Worm (Caenorhabditis elegans) whole organism, mixed stage, embryonic: ENCODE results near the gene F35E8.1.

Source experiments
- bed-3 ChIP-seq: fragments of 200-800 bp; sonication (Bioruptor generic); optimal IDR thresholded peaks from 3 replicates; lab custom pipeline; 2018; ENCODE audit warnings: mild to moderate bottlenecking, missing genetic modification characterization, moderate library complexity, missing compliant biosample characterization
- blmp-1 ChIP-seq: fragments of 150-350 bp; optimal IDR thresholded peaks from 2 replicates; lab custom pipeline; 2014; ENCODE audit warnings: missing biosample characterization, missing genetic modification characterization
- ceh-39 ChIP-seq: fragments of 150-350 bp; optimal IDR thresholded peaks from 2 replicates; lab custom pipeline; 2014; ENCODE audit warnings: missing biosample characterization, missing genetic modification characterization
- ceh-43 ChIP-seq: fragments of 200-800 bp; sonication (Bioruptor generic); optimal IDR thresholded peaks from 2 replicates; lab custom pipeline; 2018; ENCODE audit warnings: mild to moderate bottlenecking, missing genetic modification characterization, moderate library complexity, missing compliant biosample characterization
- ces-1 ChIP-seq: fragments of 150-350 bp; optimal IDR thresholded peaks from 2 replicates; lab custom pipeline; 2014; ENCODE audit warnings: missing biosample characterization, missing genetic modification reagents, missing genetic modification characterization
- drap-1 ChIP-seq: fragments of 200-800 bp; sonication (Bioruptor generic); optimal IDR thresholded peaks from 3 replicates; lab custom pipeline; 2018; ENCODE audit warnings: mild to moderate bottlenecking, missing genetic modification characterization, missing compliant biosample characterization
- elt-3 ChIP-seq: fragments of 150-350 bp; optimal IDR thresholded peaks from 2 replicates; lab custom pipeline; 2014; ENCODE audit warnings: missing biosample characterization, missing genetic modification characterization
- flh-1 ChIP-seq: fragments of 200-800 bp; sonication (Bioruptor generic); optimal IDR thresholded peaks from 2 replicates; lab custom pipeline; 2018; ENCODE audit warnings: mild to moderate bottlenecking, missing genetic modification characterization, moderate library complexity, missing compliant biosample characterization
- ham-2 ChIP-seq: fragments of 200-800 bp; sonication (Bioruptor generic); optimal IDR thresholded peaks from 2 replicates; lab custom pipeline; 2018; ENCODE audit warnings: mild to moderate bottlenecking, missing genetic modification characterization, missing compliant biosample characterization
- hlh-1 ChIP-seq: fragments of 150-350 bp; optimal IDR thresholded peaks from 2 replicates; lab custom pipeline; 2014; ENCODE audit warnings: missing biosample characterization, missing genetic modification reagents, missing genetic modification characterization
- lin-13 ChIP-seq: fragments of 150-350 bp; optimal IDR thresholded peaks from 2 replicates; lab custom pipeline; 2014; ENCODE audit warnings: missing biosample characterization, missing genetic modification characterization
- lin-32 ChIP-seq: fragments of 200-800 bp; sonication (Bioruptor generic); optimal IDR thresholded peaks from 2 replicates; lab custom pipeline; 2018; ENCODE audit warnings: mild to moderate bottlenecking, missing genetic modification characterization, missing compliant biosample characterization
- lsy-2 ChIP-seq: fragments of 150-350 bp; optimal IDR thresholded peaks from 2 replicates; lab custom pipeline; 2014; ENCODE audit warnings: missing biosample characterization, missing genetic modification characterization
- mab-5 ChIP-seq: fragments of 150-350 bp; optimal IDR thresholded peaks from 2 replicates; lab custom pipeline; 2014; ENCODE audit warnings: missing biosample characterization, missing genetic modification characterization
- mep-1 ChIP-seq: fragments of 150-350 bp; optimal IDR thresholded peaks from 2 replicates; lab custom pipeline; 2017; ENCODE audit warnings: missing biosample characterization, missing genetic modification reagents, missing genetic modification characterization, inconsistent platforms
- mls-2 ChIP-seq: sonication (generic microtip); optimal IDR thresholded peaks from 2 replicates; lab custom pipeline; 2016; ENCODE audit warnings: mild to moderate bottlenecking, missing genetic modification characterization, moderate library complexity, missing compliant biosample characterization
- nhr-12 ChIP-seq: fragments of 150-350 bp; optimal IDR thresholded peaks from 2 replicates; lab custom pipeline; 2014; ENCODE audit warnings: missing biosample characterization, missing genetic modification characterization
- nhr-2 ChIP-seq: fragments of 150-350 bp; optimal IDR thresholded peaks from 2 replicates; lab custom pipeline; 2014; ENCODE audit warnings: missing biosample characterization, missing genetic modification characterization
- nhr-237 ChIP-seq: fragments of 150-350 bp; optimal IDR thresholded peaks from 2 replicates; lab custom pipeline; 2014; ENCODE audit warnings: missing biosample characterization, missing genetic modification characterization
- nhr-28 ChIP-seq: fragments of 150-350 bp; optimal IDR thresholded peaks from 2 replicates; lab custom pipeline; 2014; ENCODE audit warnings: missing biosample characterization, missing genetic modification characterization
- nhr-76 ChIP-seq: sonication (generic microtip); optimal IDR thresholded peaks from 2 replicates; lab custom pipeline; 2017; ENCODE audit warnings: missing biosample characterization, missing genetic modification characterization
- sem-2 ChIP-seq: fragments of 200-800 bp; sonication (Bioruptor generic); optimal IDR thresholded peaks from 2 replicates; lab custom pipeline; 2018; ENCODE audit warnings: mild to moderate bottlenecking, missing genetic modification characterization, missing compliant biosample characterization
- snpc-4 ChIP-seq: fragments of 150-350 bp; optimal IDR thresholded peaks from 2 replicates; lab custom pipeline; 2014; ENCODE audit warnings: missing biosample characterization, missing genetic modification characterization
- sptf-1 ChIP-seq: sonication (generic microtip); optimal IDR thresholded peaks from 2 replicates; lab custom pipeline; 2017; ENCODE audit warnings: mild to moderate bottlenecking, missing genetic modification characterization, moderate library complexity, missing compliant biosample characterization
- tbx-8 ChIP-seq: fragments of 200-800 bp; sonication (Bioruptor generic); optimal IDR thresholded peaks from 2 replicates; lab custom pipeline; 2018; ENCODE audit warnings: mild to moderate bottlenecking, missing genetic modification characterization, moderate library complexity, missing compliant biosample characterization
- unc-120 ChIP-seq: sonication (generic microtip); optimal IDR thresholded peaks from 2 replicates; lab custom pipeline; 2017; ENCODE audit warnings: missing genetic modification characterization, missing compliant biosample characterization; ENCODE audit not compliant: poor library complexity, severe bottlenecking
- unc-39 ChIP-seq: fragments of 150-350 bp; optimal IDR thresholded peaks from 2 replicates; lab custom pipeline; 2014; ENCODE audit warnings: missing biosample characterization, missing genetic modification characterization
- unc-62 ChIP-seq: fragments of 150-350 bp; optimal IDR thresholded peaks from 2 replicates; lab custom pipeline; 2014; ENCODE audit warnings: missing biosample characterization, missing genetic modification reagents, missing genetic modification characterization
- zip-8 ChIP-seq: fragments of 150-350 bp; optimal IDR thresholded peaks from 2 replicates; lab custom pipeline; 2014; ENCODE audit warnings: missing biosample characterization, missing genetic modification characterization
- ztf-11 ChIP-seq: fragments of 150-350 bp; optimal IDR thresholded peaks from 2 replicates; lab custom pipeline; 2014; ENCODE audit warnings: missing biosample characterization, missing genetic modification characterization

F35E8.1 gene

DNA sequence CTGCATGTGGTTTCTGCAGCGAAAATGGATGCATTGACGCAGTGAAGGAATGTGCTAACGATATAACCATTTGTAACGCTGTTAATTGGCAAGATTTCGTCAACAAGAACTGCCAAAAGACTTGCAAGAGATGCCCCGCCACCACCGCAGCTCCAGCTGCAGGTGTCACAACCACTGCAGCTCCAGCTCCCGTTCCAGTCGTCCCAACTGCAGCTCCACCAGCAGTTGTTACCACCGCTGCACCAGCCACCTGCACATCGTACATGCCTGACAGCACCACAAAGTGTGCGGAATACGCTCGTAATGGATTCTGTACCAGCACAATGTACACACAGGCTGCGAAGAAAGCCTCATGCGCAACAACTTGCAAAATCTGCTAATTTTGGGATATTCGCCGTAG, 7.2 kb upstream of the F35E8.1 start:
- TF ChIP-seq zip-8 (tag; lab: Kevin White, UChicago) (no peak), unc-39 (tag; lab: Kevin White, UChicago) (no peak), nhr-76 (tag; lab: Kevin White, UChicago) (no peak), snpc-4 (no peak), flh-1 (GFP tag; lab: Kevin White, UChicago) (no peak), mab-5 (tag; lab: Kevin White, UChicago) (no peak), nhr-12 (tag; lab: Kevin White, UChicago) (no peak), unc-120 (tag; lab: Kevin White, UChicago) (no peak), unc-62 (no peak), blmp-1 (tag; lab: Kevin White, UChicago) (no peak), lin-32 (GFP tag; lab: Kevin White, UChicago) (no peak), ztf-11 (tag; lab: Kevin White, UChicago) (no peak), sptf-1 (tag; lab: Kevin White, UChicago) (no peak), nhr-2 (no peak), nhr-28 (tag; lab: Kevin White, UChicago) (no peak)

DNA sequence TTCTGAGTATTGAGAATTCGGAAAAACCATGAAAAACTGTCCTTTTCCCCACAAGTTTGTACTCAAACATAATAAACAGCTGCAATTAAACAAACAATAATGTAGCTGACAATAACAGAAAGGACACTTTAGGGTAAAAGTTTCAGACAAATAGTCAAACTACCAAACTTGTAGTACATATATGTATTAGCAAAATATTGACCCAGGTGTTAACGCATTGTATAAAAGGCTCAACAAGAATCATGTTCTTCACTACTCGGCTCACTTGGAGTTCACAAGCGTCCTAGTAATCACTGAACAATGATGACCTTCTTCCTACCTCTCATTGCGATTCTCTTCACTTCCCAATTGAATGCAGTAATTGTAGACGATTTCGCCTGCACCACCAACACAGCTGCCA, 6.4 kb upstream of the F35E8.1 start, which contains the start of gene F35E8.6:
F35E8.6 (plus strand) TSS at position 301 of the 400 bp plus-strand sequence.
- no peak for TF ChIP-seq nhr-237
- TF ChIP-seq ces-1 (GFP tag; lab: Kevin White, UChicago): no peak
- TF ChIP-seq mep-1 (tag; lab: Kevin White, UChicago): no peak
- no peak for TF ChIP-seq nhr-76 (tag; lab: Kevin White, UChicago)
- no peak for TF ChIP-seq ceh-39 (tag; lab: Kevin White, UChicago)
- TF ChIP-seq ztf-11 (tag; lab: Kevin White, UChicago): no peak
- no peak for TF ChIP-seq mab-5 (tag; lab: Kevin White, UChicago)

DNA sequence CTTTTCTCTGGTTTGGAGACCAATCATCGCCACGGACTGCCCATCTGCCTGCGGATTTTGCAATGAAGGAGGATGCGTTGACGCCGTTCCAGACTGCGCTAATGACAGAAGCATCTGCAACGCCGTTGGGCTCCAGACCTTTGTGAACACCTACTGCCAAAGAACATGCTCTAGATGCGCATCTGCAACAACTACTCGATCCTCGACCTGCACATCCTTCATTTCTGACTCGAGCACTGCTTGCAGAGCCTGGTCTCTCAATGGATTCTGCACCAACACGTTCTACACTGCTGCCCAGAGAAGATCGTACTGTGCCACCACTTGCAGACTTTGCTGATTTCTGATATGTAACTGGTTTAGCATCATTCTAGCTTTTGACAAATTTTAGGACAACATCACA, 4.9 kb downstream of the F35E8.1 start:
- TF ChIP-seq sem-2 (GFP tag; lab: Kevin White, UChicago) (no peak), ces-1 (GFP tag; lab: Kevin White, UChicago) (no peak), bed-3 (GFP tag; lab: Kevin White, UChicago) (no peak)

DNA sequence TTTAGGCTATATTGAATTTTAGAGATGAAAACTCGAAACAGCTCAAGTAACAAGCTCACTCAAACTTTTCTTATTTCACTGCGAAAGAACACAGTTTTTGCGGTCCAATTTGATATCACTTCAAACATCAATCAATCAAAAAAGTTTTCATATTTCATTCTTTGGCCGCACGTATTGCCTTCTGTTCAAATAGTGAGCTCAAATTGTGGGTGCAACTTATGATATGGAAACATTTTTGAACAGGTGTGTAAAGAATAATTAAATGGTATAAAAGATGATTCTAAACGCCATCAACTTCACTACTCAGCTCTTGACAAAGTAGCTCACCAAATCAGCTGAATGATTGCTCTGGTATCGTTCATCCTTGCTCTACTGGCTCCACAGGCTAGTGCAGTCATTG, 5.7 kb downstream of the F35E8.1 start, which contains the start of gene T06C12.14:
T06C12.14 (plus strand) TSS at position 301 of the 400 bp plus-strand sequence.
- TF ChIP-seq drap-1 (GFP tag; lab: Kevin White, UChicago): no peak
- no peak for TF ChIP-seq flh-1 (GFP tag; lab: Kevin White, UChicago)
- no peak for TF ChIP-seq ceh-39 (tag; lab: Kevin White, UChicago)
- TF ChIP-seq nhr-12 (tag; lab: Kevin White, UChicago): no peak
- no peak for TF ChIP-seq blmp-1 (tag; lab: Kevin White, UChicago)
- TF ChIP-seq nhr-28 (tag; lab: Kevin White, UChicago): no peak
- no peak for TF ChIP-seq ces-1 (GFP tag; lab: Kevin White, UChicago)
- TF ChIP-seq, all 35 proteins: peak for 0

DNA sequence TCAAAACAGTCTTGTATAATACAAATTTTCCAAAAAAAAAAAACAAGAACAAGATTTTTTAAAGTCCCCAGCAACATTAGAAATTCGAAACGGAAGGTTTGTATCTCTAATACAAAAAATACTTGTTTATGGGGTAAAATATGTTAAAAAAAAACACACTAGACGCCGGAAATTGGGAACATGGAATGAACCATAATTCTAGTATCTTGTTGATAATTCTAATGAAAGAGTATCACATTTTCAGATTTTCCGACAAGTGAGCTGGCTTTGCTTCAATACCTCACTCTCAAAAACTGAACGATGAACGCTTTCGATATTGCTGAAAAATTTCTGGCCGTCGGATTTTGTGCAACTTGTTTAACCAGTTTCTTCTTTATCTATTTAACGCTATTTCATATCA, 7.7 kb downstream of the F35E8.1 start, which contains the start of gene str-60:
str-60 (plus strand) TSS at position 301 of the 400 bp plus-strand sequence.
- TF ChIP-seq sem-2 (GFP tag; lab: Kevin White, UChicago): no peak
- TF ChIP-seq sptf-1 (tag; lab: Kevin White, UChicago): no peak
- no peak for TF ChIP-seq nhr-2
- TF ChIP-seq lsy-2: no peak
- TF ChIP-seq nhr-12 (tag; lab: Kevin White, UChicago): no peak
- TF ChIP-seq ces-1 (GFP tag; lab: Kevin White, UChicago): no peak
- TF ChIP-seq mep-1 (tag; lab: Kevin White, UChicago): no peak
- no peak for TF ChIP-seq ceh-43
- no peak for TF ChIP-seq elt-3
- no peak for TF ChIP-seq unc-62
- no peak for TF ChIP-seq bed-3 (GFP tag; lab: Kevin White, UChicago)
- no peak for TF ChIP-seq ceh-39 (tag; lab: Kevin White, UChicago)

DNA sequence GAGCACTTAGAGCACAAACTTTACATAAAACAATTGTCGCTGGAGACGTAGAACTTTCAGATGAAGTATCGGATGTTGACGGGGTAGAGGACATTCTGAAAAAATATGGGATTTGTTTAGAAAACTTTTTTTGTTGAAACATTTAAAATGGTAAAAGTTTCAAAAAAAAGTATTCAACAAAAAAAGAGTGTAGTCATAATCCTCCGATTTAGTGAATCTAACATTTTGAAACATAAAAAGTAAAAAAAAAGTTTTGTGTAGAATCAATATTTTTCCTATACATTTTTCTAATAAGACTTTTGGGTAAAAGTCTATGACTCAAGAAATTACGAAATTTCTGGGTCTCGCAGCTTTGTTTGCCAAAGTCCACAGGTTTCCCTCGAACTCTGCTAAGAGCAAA, 8.8 kb downstream of the F35E8.1 start, which contains the start of gene nhr-213:
nhr-213 (minus strand) TSS at position 101 of the 400 bp plus-strand sequence.
- TF ChIP-seq drap-1 (GFP tag; lab: Kevin White, UChicago) (no peak), nhr-28 (tag; lab: Kevin White, UChicago) (no peak), mep-1 (tag; lab: Kevin White, UChicago) (no peak), nhr-76 (tag; lab: Kevin White, UChicago) (no peak), lsy-2 (no peak), hlh-1 (tag; lab: Kevin White, UChicago) (no peak), tbx-8 (no peak), ceh-43 (no peak), unc-62 (no peak), mls-2 (tag; lab: Kevin White, UChicago) (no peak), sptf-1 (tag; lab: Kevin White, UChicago) (no peak), ham-2 (no peak), zip-8 (tag; lab: Kevin White, UChicago) (no peak), snpc-4 (no peak), lin-13 (no peak)
